Worm (Caenorhabditis elegans) whole organism, midembryonic: ENCODE results near the gene T18D3.1.
A peak's percentile ranks its signal among the peaks of the same experiment; 100 is the strongest.

Experiments used
- T22C8.4 ChIP-seq: fragments of 200-800 bp; sonication (Bioruptor generic); IDR thresholded peaks from 2 replicates; pipeline ENCODE4 v1.3.6; 2022; ENCODE audit warnings: missing genetic modification characterization, missing compliant biosample characterization
- cog-1 ChIP-seq: sonication (generic microtip); optimal IDR thresholded peaks from 2 replicates; lab custom pipeline; 2016; ENCODE audit warnings: missing genetic modification characterization, missing compliant biosample characterization
- flt-1 ChIP-seq: fragments of 200-800 bp; sonication (Bioruptor generic); IDR thresholded peaks from 2 replicates; pipeline ENCODE4 v1.3.6; 2022; ENCODE audit warnings: missing genetic modification characterization, missing compliant biosample characterization
- klf-2 ChIP-seq: fragments of 200-800 bp; sonication (Bioruptor generic); conservative IDR thresholded peaks from 2 replicates; pipeline ENCODE4 v1.3.6; 2022; ENCODE audit warnings: missing genetic modification reagents, missing genetic modification characterization, missing compliant biosample characterization
- med-1 ChIP-seq: sonication (generic microtip); optimal IDR thresholded peaks from 2 replicates; lab custom pipeline; 2017; ENCODE audit warnings: missing genetic modification characterization, mild to moderate bottlenecking, missing compliant biosample characterization, antibody characterized with exemption, missing genetic modification reagents; ENCODE audit not compliant: insufficient read depth
- ref-1 ChIP-seq: fragments of 200-800 bp; sonication (Bioruptor generic); conservative IDR thresholded peaks from 2 replicates; pipeline ENCODE4 v1.3.6; 2022; ENCODE audit warnings: missing genetic modification reagents, missing genetic modification characterization, missing compliant biosample characterization
- tab-1 ChIP-seq: fragments of 200-800 bp; sonication (Bioruptor generic); IDR thresholded peaks from 2 replicates; pipeline ENCODE4 v1.3.6; 2022; ENCODE audit warnings: missing genetic modification characterization, missing compliant biosample characterization
- ztf-23 ChIP-seq: fragments of 200-800 bp; sonication (Bioruptor generic); IDR thresholded peaks from 2 replicates; pipeline ENCODE4 v1.3.6; 2022; ENCODE audit warnings: missing genetic modification reagents, missing genetic modification characterization, missing compliant biosample characterization
- ztf-29 ChIP-seq: fragments of 200-800 bp; sonication (Bioruptor generic); IDR thresholded peaks from 2 replicates; pipeline ENCODE4 v1.3.6; 2022; ENCODE audit warnings: missing genetic modification reagents, missing genetic modification characterization, missing compliant biosample characterization

Gene T18D3.1

DNA sequence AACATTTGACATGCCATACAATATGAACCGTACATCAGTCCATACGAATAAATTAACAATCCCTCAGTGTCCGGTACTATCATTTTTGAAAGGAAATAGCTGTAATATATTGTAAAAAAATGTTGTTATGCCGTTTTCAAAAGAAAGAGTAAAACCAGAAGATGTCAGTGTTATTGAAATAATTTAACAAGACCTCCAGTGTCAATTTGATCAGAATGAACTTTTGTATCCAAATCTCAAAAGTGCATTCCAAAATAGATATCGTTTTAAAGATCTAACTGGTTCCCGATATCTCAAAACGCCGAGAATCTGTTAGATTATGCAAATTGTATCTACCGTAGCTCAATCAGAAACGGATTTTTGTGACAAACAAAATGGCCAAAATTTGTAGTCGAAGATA, 7.0 kb downstream of the T18D3.1 start, which contains the start of gene odr-7:
Gene odr-7 (minus strand): TSS at position 101 of the 400 bp plus-strand sequence.
- TF ChIP-seq ref-1 (GFP tag; lab: Robert Waterston, UW) (no peak), med-1 (no peak), T22C8.4 (no peak), cog-1 (tag; lab: Kevin White, UChicago) (no peak), klf-2 (GFP tag; lab: Robert Waterston, UW) (no peak), ztf-23 (GFP tag; lab: Robert Waterston, UW) (no peak), ztf-29 (GFP tag; lab: Robert Waterston, UW) (no peak), flt-1 (GFP tag; lab: Robert Waterston, UW) (no peak), tab-1 (no peak)

DNA sequence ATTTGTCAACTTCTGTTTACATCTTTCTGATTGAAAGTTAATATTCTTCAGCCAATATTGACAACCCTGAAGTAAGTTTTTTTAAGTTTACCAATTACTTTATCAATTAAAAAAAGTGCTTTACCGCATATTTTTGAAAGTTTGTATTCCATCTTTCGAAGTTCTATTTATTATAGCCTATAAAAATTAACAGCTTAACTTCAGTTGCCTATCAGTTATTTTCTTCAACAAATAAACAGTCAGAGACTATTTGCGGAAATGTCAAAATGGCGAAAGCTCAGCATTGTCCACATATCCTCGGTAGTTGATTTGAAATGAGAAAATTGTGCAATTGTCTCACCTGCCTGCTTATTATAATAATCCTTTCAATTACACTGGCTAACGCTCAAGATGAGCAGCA, 9.0 kb downstream of the T18D3.1 start, which contains the start of gene T18D3.5:
Gene T18D3.5 (plus strand): TSS at position 301 of the 400 bp plus-strand sequence.
- TF ChIP-seq flt-1 (GFP tag; lab: Robert Waterston, UW) = no peak

ce11 chrX:12466769-12467168, 12.2 kb downstream of the T18D3.1 start, which contains the start of gene cdf-2:
TSS of gene cdf-2 (minus strand) at chrX:12466917.
- TF ChIP-seq T22C8.4 (no peak), cog-1 (tag; lab: Kevin White, UChicago) (no peak), ztf-29 (GFP tag; lab: Robert Waterston, UW) (no peak), ref-1 (GFP tag; lab: Robert Waterston, UW) (no peak), ztf-23 (GFP tag; lab: Robert Waterston, UW) (no peak), tab-1 (no peak), med-1 (no peak), flt-1 (GFP tag; lab: Robert Waterston, UW) (no peak), klf-2 (GFP tag; lab: Robert Waterston, UW) (no peak)

ce11 chrX:12467660-12468111, 13.1 kb downstream of the T18D3.1 start, which contains the start of gene myo-2:
TSS of gene myo-2 (plus strand) at chrX:12468061.
- 0 out of 2 replicates have a peak, but pooled peaks have one; percentile 39 for TF ChIP-seq tab-1
- no peak for TF ChIP-seq klf-2 (GFP tag; lab: Robert Waterston, UW)

DNA sequence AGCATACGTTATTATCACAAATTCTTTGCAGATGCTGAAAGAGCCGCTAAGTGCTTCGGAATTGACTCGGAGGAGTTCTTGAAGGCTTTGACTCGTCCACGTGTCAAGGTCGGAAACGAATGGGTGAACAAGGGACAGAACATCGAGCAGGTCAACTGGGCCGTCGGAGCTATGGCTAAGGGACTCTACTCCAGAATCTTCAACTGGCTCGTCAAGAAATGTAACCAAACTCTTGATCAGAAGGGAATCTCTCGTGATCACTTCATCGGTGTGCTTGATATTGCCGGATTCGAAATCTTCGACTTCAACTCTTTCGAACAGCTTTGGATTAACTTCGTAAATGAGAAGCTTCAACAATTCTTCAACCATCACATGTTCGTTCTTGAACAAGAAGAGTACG, 15.3 kb downstream of the T18D3.1 start:
- TF ChIP-seq tab-1 (no peak), ztf-29 (GFP tag; lab: Robert Waterston, UW) (no peak), T22C8.4 (no peak), ztf-23 (GFP tag; lab: Robert Waterston, UW) (no peak), ref-1 (GFP tag; lab: Robert Waterston, UW) (no peak), flt-1 (GFP tag; lab: Robert Waterston, UW) (no peak), med-1 (no peak), klf-2 (GFP tag; lab: Robert Waterston, UW) (no peak), cog-1 (tag; lab: Kevin White, UChicago) (no peak)

DNA sequence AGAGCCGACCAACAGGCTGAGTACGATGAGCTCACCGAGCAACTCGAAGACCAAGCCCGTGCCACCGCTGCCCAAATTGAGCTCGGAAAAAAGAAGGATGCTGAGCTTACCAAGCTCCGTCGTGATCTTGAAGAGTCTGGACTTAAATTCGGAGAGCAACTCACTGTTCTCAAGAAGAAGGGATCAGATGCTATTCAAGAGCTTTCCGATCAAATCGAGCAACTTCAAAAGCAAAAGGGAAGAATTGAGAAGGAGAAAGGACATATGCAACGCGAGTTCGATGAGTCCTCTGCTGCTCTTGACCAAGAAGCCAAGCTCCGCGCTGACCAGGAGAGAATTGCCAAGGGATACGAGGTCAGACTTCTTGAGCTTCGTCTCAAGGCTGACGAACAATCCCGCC, 17.7 kb downstream of the T18D3.1 start:
- TF ChIP-seq klf-2 (GFP tag; lab: Robert Waterston, UW) (no peak), ztf-23 (GFP tag; lab: Robert Waterston, UW) (no peak), ref-1 (GFP tag; lab: Robert Waterston, UW) (no peak), cog-1 (tag; lab: Kevin White, UChicago) (no peak), T22C8.4 (no peak)

DNA sequence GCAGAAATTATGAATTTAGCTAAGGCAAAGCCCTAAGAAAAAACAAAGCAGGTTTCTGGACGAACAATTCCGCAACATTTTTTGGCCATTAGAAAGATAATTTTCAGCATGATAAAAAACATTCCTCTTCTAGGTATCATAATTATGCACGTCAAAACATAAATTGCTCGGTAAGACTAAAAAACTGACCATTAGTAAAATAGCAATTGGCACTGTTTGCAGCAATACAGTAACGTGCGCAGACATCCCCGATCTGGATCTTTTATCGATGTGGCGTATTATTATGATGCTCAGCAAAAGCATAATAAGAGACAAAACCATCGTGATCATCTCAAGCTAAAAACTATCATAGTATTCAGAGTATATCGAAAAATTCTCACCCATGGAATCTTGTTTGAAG, 21.9 kb downstream of the T18D3.1 start:
- TF ChIP-seq med-1 (no peak), klf-2 (GFP tag; lab: Robert Waterston, UW) (no peak), tab-1 (no peak), ztf-29 (GFP tag; lab: Robert Waterston, UW) (no peak), ztf-23 (GFP tag; lab: Robert Waterston, UW) (no peak), flt-1 (GFP tag; lab: Robert Waterston, UW) (no peak)

ce11 chrX:12477341-12477740, 22.8 kb downstream of the T18D3.1 start, which contains the start of gene F45E6.1:
TSS of gene F45E6.1 (minus strand) at chrX:12477441.
- TF ChIP-seq tab-1 (no peak), ztf-23 (GFP tag; lab: Robert Waterston, UW) (no peak), T22C8.4 (no peak), med-1 (no peak), klf-2 (GFP tag; lab: Robert Waterston, UW) (no peak)

- TF ChIP-seq ztf-29 (GFP tag; lab: Robert Waterston, UW) = no peak
- no peak for TF ChIP-seq tab-1
- no peak for TF ChIP-seq flt-1 (GFP tag; lab: Robert Waterston, UW)
- TF ChIP-seq med-1 = no peak
- TF ChIP-seq ref-1 (GFP tag; lab: Robert Waterston, UW) = no peak
- TF ChIP-seq klf-2 (GFP tag; lab: Robert Waterston, UW) = no peak
- TF ChIP-seq ztf-23 (GFP tag; lab: Robert Waterston, UW) = no peak
- no peak for TF ChIP-seq cog-1 (tag; lab: Kevin White, UChicago)
- no peak for TF ChIP-seq T22C8.4
Observed at ce11 chrX:12478465-12478864, 23.9 kb downstream of the T18D3.1 start.

ce11 chrX:12479027-12479426, 24.5 kb downstream of the T18D3.1 start:
- no peak for TF ChIP-seq med-1
- TF ChIP-seq ztf-23 (GFP tag; lab: Robert Waterston, UW) = no peak
- no peak for TF ChIP-seq tab-1
- TF ChIP-seq klf-2 (GFP tag; lab: Robert Waterston, UW) = no peak
- no peak for TF ChIP-seq ref-1 (GFP tag; lab: Robert Waterston, UW)
- no peak for TF ChIP-seq flt-1 (GFP tag; lab: Robert Waterston, UW)
- TF ChIP-seq T22C8.4 = no peak
- no peak for TF ChIP-seq cog-1 (tag; lab: Kevin White, UChicago)
- TF ChIP-seq ztf-29 (GFP tag; lab: Robert Waterston, UW) = no peak
